Fruit fly (Drosophila melanogaster) whole organism, embryonic: ENCODE results near the gene Hrs.
A peak's percentile ranks its signal among the peaks of the same experiment; 100 is the strongest.

Experiments
- ATbp ChIP-seq: fragments of 200-800 bp; sonication (Bioruptor generic); optimal IDR thresholded peaks from 2 replicates; lab custom pipeline; 2017; ENCODE audit warnings: missing biosample characterization, mild to moderate bottlenecking, missing genetic modification characterization, missing genetic modification reagents
- Abd-B ChIP-seq: fragments of 200-800 bp; sonication (Bioruptor generic); optimal IDR thresholded peaks from 2 replicates; lab custom pipeline; 2018; ENCODE audit warnings: missing biosample characterization, mild to moderate bottlenecking, missing genetic modification characterization, moderate library complexity
- Adf1 ChIP-seq: fragments of 200-800 bp; sonication (Bioruptor generic); IDR thresholded peaks from 2 replicates; pipeline ENCODE4 v1.3.6; 2022; ENCODE audit warnings: missing biosample characterization, missing genetic modification characterization
- Atf3 ChIP-seq: fragments of 200-800 bp; sonication (Bioruptor generic); optimal IDR thresholded peaks from 3 replicates; lab custom pipeline; 2016; ENCODE audit warnings: missing biosample characterization, missing genetic modification characterization
- B-H2 ChIP-seq: fragments of 200-800 bp; sonication (Bioruptor generic); optimal IDR thresholded peaks from 2 replicates; lab custom pipeline; 2018; ENCODE audit warnings: missing biosample characterization, mild to moderate bottlenecking, missing genetic modification characterization
- BEAF-32 ChIP-seq: fragments of 200-800 bp; sonication (Bioruptor generic); optimal IDR thresholded peaks from 3 replicates; lab custom pipeline; 2017; ENCODE audit warnings: missing biosample characterization, missing genetic modification characterization, mild to moderate bottlenecking, moderate library complexity, missing genetic modification reagents
- CG10654 ChIP-seq: fragments of 200-800 bp; sonication (Bioruptor generic); optimal IDR thresholded peaks from 2 replicates; lab custom pipeline; 2016; ENCODE audit warnings: missing biosample characterization, missing genetic modification characterization
- CG11247 ChIP-seq: fragments of 200-800 bp; sonication (Bioruptor generic); IDR thresholded peaks from 2 replicates; pipeline ENCODE4 v1.3.6; 2022; ENCODE audit warnings: missing biosample characterization, missing genetic modification characterization
- CG11560 ChIP-seq: fragments of 200-800 bp; sonication (Bioruptor generic); IDR thresholded peaks from 3 replicates; pipeline ENCODE4 v1.3.6; 2022; ENCODE audit warnings: missing biosample characterization, missing genetic modification characterization
- CG12219 ChIP-seq: fragments of 200-800 bp; sonication (Bioruptor generic); optimal IDR thresholded peaks from 3 replicates; lab custom pipeline; 2018; ENCODE audit warnings: missing biosample characterization, mild to moderate bottlenecking, missing genetic modification characterization
- CG14441 ChIP-seq: fragments of 200-800 bp; sonication (Bioruptor generic); IDR thresholded peaks from 2 replicates; pipeline ENCODE4 v1.3.6; 2022; ENCODE audit warnings: missing biosample characterization, missing genetic modification characterization
- CG1602 ChIP-seq: fragments of 200-800 bp; sonication (Bioruptor generic); optimal IDR thresholded peaks from 3 replicates; lab custom pipeline; 2016; ENCODE audit warnings: missing biosample characterization, missing genetic modification characterization
- CG16863 ChIP-seq: fragments of 200-800 bp; sonication (Bioruptor generic); optimal IDR thresholded peaks from 3 replicates; lab custom pipeline; 2016; ENCODE audit warnings: missing biosample characterization, missing genetic modification characterization
- CG17612 ChIP-seq: fragments of 200-800 bp; sonication (Bioruptor generic); IDR thresholded peaks from 2 replicates; pipeline ENCODE4 v1.3.6; 2022; ENCODE audit warnings: missing biosample characterization, missing genetic modification characterization
- CG2678 ChIP-seq: fragments of 200-800 bp; sonication (Bioruptor generic); optimal IDR thresholded peaks from 3 replicates; lab custom pipeline; 2019; ENCODE audit warnings: missing biosample characterization, mild to moderate bottlenecking, missing genetic modification characterization, moderate library complexity
- CG32767 ChIP-seq: fragments of 200-800 bp; sonication (Bioruptor generic); IDR thresholded peaks from 2 replicates; pipeline ENCODE4 v1.3.6; 2022; ENCODE audit warnings: missing biosample characterization, missing genetic modification characterization
- CG3407 ChIP-seq: fragments of 200-800 bp; sonication (Bioruptor generic); optimal IDR thresholded peaks from 2 replicates; lab custom pipeline; 2018; ENCODE audit warnings: missing biosample characterization, mild to moderate bottlenecking, missing genetic modification characterization
- CG4328 ChIP-seq: fragments of 200-800 bp; sonication (Bioruptor generic); optimal IDR thresholded peaks from 3 replicates; lab custom pipeline; 2017; ENCODE audit warnings: missing biosample characterization, missing genetic modification reagents, missing genetic modification characterization
- CG4820 ChIP-seq: fragments of 200-800 bp; sonication (Bioruptor generic); optimal IDR thresholded peaks from 3 replicates; lab custom pipeline; 2016; ENCODE audit warnings: missing biosample characterization, missing genetic modification characterization
- CG7987 ChIP-seq: fragments of 200-800 bp; sonication (Bioruptor generic); optimal IDR thresholded peaks from 2 replicates; lab custom pipeline; 2018; ENCODE audit warnings: missing biosample characterization, mild to moderate bottlenecking, missing genetic modification characterization, moderate library complexity
- CG8281 ChIP-seq: fragments of 200-800 bp; sonication (Bioruptor generic); optimal IDR thresholded peaks from 2 replicates; lab custom pipeline; 2018; ENCODE audit warnings: missing biosample characterization, mild to moderate bottlenecking, missing genetic modification characterization, moderate library complexity
- CG8290 ChIP-seq, 3 experiments: fragments of 200-800 bp; sonication (Bioruptor generic); optimal IDR thresholded peaks; 2 replicates each; lab custom pipeline; 2016 to 2019; ENCODE audit warnings: missing biosample characterization in 3 of 3, missing genetic modification characterization in 3 of 3, mild to moderate bottlenecking in 2 of 3, moderate library complexity in 1 of 3
- Chrac-16 ChIP-seq: fragments of 200-800 bp; sonication (Bioruptor generic); optimal IDR thresholded peaks from 3 replicates; lab custom pipeline; 2016; ENCODE audit warnings: missing biosample characterization, missing genetic modification characterization
- Dad ChIP-seq: fragments of 200-800 bp; sonication (Bioruptor generic); optimal IDR thresholded peaks from 3 replicates; lab custom pipeline; 2016; ENCODE audit warnings: missing biosample characterization, missing genetic modification characterization
- Dip3 ChIP-seq: fragments of 200-800 bp; sonication (Bioruptor generic); optimal IDR thresholded peaks from 3 replicates; lab custom pipeline; 2016; ENCODE audit warnings: missing biosample characterization, missing genetic modification characterization
- Drgx ChIP-seq: fragments of 200-800 bp; sonication (Bioruptor generic); IDR thresholded peaks from 2 replicates; pipeline ENCODE4 v1.3.6; 2022; ENCODE audit warnings: missing biosample characterization, missing genetic modification characterization
- Fer2 ChIP-seq: fragments of 200-800 bp; sonication (Bioruptor generic); optimal IDR thresholded peaks from 2 replicates; lab custom pipeline; 2018; ENCODE audit warnings: missing biosample characterization, mild to moderate bottlenecking, missing genetic modification characterization, moderate library complexity
- Lpt ChIP-seq: fragments of >200 bp; optimal IDR thresholded peaks from 2 replicates; lab custom pipeline; 2018; ENCODE audit warnings: missing biosample characterization, missing genetic modification characterization
- Mes4 ChIP-seq: fragments of 200-800 bp; sonication (Bioruptor generic); optimal IDR thresholded peaks from 2 replicates; lab custom pipeline; 2016; ENCODE audit warnings: missing biosample characterization, missing genetic modification characterization
- Mrtf ChIP-seq: fragments of 200-800 bp; sonication (Bioruptor generic); IDR thresholded peaks from 3 replicates; pipeline ENCODE4 v1.3.6; 2022; ENCODE audit warnings: missing biosample characterization, missing genetic modification characterization
- Opbp ChIP-seq: fragments of 200-800 bp; sonication (Bioruptor generic); IDR thresholded peaks from 3 replicates; pipeline ENCODE4 v1.3.6; 2022; ENCODE audit warnings: missing biosample characterization, missing genetic modification characterization; ENCODE audit not compliant: partially characterized antibody
- Sin3A ChIP-seq: fragments of >200 bp; optimal IDR thresholded peaks from 2 replicates; lab custom pipeline; 2018
- Ssrp ChIP-seq: fragments of 200-800 bp; sonication (Bioruptor generic); optimal IDR thresholded peaks from 2 replicates; lab custom pipeline; 2018; ENCODE audit warnings: missing biosample characterization, mild to moderate bottlenecking, missing genetic modification characterization, moderate library complexity
- corto ChIP-seq: fragments of 200-800 bp; sonication (Bioruptor generic); optimal IDR thresholded peaks from 2 replicates; lab custom pipeline; 2016; ENCODE audit warnings: missing biosample characterization, mild to moderate bottlenecking, missing genetic modification characterization, moderate library complexity
- dmrt99B ChIP-seq: fragments of 200-800 bp; sonication (Bioruptor generic); optimal IDR thresholded peaks from 2 replicates; lab custom pipeline; 2018; ENCODE audit warnings: missing biosample characterization, mild to moderate bottlenecking, missing genetic modification characterization, moderate library complexity
- dpn ChIP-seq, 2 experiments: fragments of 200-800 bp; sonication (Bioruptor generic); optimal IDR thresholded peaks; 3 replicates each; lab custom pipeline; 2016; ENCODE audit warnings: missing biosample characterization in 2 of 2, missing genetic modification characterization in 2 of 2
- ftz-f1 ChIP-seq: fragments of 200-800 bp; sonication (Bioruptor generic); optimal IDR thresholded peaks from 2 replicates; lab custom pipeline; 2016; ENCODE audit warnings: missing biosample characterization, missing genetic modification characterization
- hbn ChIP-seq: fragments of 200-800 bp; sonication (Bioruptor generic); IDR thresholded peaks from 2 replicates; pipeline ENCODE4 v1.3.6; 2022; ENCODE audit warnings: missing biosample characterization, missing genetic modification characterization; ENCODE audit not compliant: partially characterized antibody
- hth ChIP-seq: fragments of >200 bp; optimal IDR thresholded peaks from 2 replicates; lab custom pipeline; 2017; ENCODE audit warnings: inconsistent platforms
- ind ChIP-seq: fragments of 200-800 bp; sonication (Bioruptor generic); optimal IDR thresholded peaks from 3 replicates; lab custom pipeline; 2016; ENCODE audit warnings: missing biosample characterization, missing genetic modification characterization
- kah ChIP-seq: fragments of 200-800 bp; sonication (Bioruptor generic); optimal IDR thresholded peaks from 2 replicates; lab custom pipeline; 2018; ENCODE audit warnings: missing biosample characterization, mild to moderate bottlenecking, missing genetic modification characterization
- lab ChIP-seq: fragments of 200-800 bp; sonication (Bioruptor generic); optimal IDR thresholded peaks from 3 replicates; lab custom pipeline; 2017; ENCODE audit warnings: missing biosample characterization, missing genetic modification characterization, mild to moderate bottlenecking, moderate library complexity, missing genetic modification reagents
- lola ChIP-seq, 3 experiments: fragments of >200 bp in 2 of 3; fragments of 200-800 bp in 1 of 3; sonication (Bioruptor generic) in 1 of 3; optimal IDR thresholded peaks; 2 replicates each; lab custom pipeline; 2017 to 2019; ENCODE audit warnings: missing biosample characterization in 3 of 3, missing genetic modification characterization in 3 of 3, mild to moderate bottlenecking in 1 of 3, moderate library complexity in 1 of 3
- mirr ChIP-seq: fragments of 200-800 bp; sonication (Bioruptor generic); optimal IDR thresholded peaks from 3 replicates; lab custom pipeline; 2018; ENCODE audit warnings: missing biosample characterization, mild to moderate bottlenecking, missing genetic modification characterization
- sd ChIP-seq: fragments of 200-800 bp; sonication (Bioruptor generic); optimal IDR thresholded peaks from 3 replicates; lab custom pipeline; 2018; ENCODE audit warnings: missing biosample characterization, mild to moderate bottlenecking, missing genetic modification characterization, moderate library complexity
- slbo ChIP-seq: fragments of 200-800 bp; sonication (Bioruptor generic); IDR thresholded peaks from 2 replicates; pipeline ENCODE4 v1.3.6; 2022; ENCODE audit warnings: missing biosample characterization, missing genetic modification characterization
- ssp ChIP-seq: fragments of 200-800 bp; sonication (Bioruptor generic); IDR thresholded peaks from 2 replicates; pipeline ENCODE4 v1.3.6; 2022; ENCODE audit warnings: missing biosample characterization, missing genetic modification characterization
- tll ChIP-seq, 2 experiments: fragments of 200-800 bp in 1 of 2; fragments of >200 bp in 1 of 2; sonication (Bioruptor generic) in 1 of 2; optimal IDR thresholded peaks; 2 replicates each; lab custom pipeline; 2017 to 2019; ENCODE audit warnings: missing biosample characterization in 2 of 2, missing genetic modification characterization in 2 of 2, mild to moderate bottlenecking in 1 of 2, moderate library complexity in 1 of 2
- ttk ChIP-seq: fragments of 200-800 bp; sonication (Bioruptor generic); IDR thresholded peaks from 2 replicates; pipeline ENCODE4 v2.1.2; 2022; ENCODE audit warnings: missing biosample characterization, missing genetic modification characterization
- usp ChIP-seq: fragments of >200 bp; optimal IDR thresholded peaks from 2 replicates; lab custom pipeline; 2017; ENCODE audit warnings: missing biosample characterization, missing genetic modification characterization
- vnd ChIP-seq: fragments of 200-800 bp; sonication (Bioruptor generic); IDR thresholded peaks from 3 replicates; pipeline ENCODE4 v1.3.6; 2022; ENCODE audit warnings: missing biosample characterization, missing genetic modification characterization; ENCODE audit not compliant: partially characterized antibody

Hrs gene

dm6 chr2L:2729882-2730281 is 9.9 kb upstream of the Hrs start (continued):
- TF ChIP-seq Adf1 (GFP tag; lab: Robert Waterston, UW) (0 out of 2 replicates have a peak, but pooled peaks have one; percentile 24), ind (GFP tag; lab: Kevin White, UChicago) (peak; percentile 67), CG1602 (GFP tag; lab: Kevin White, UChicago) (no peak), CG4820 (GFP tag; lab: Kevin White, UChicago) (no peak), hth (lab: Kevin White, UChicago) (no peak), CG7987 (GFP tag; lab: Kevin White, UChicago) (peak; percentile 51), B-H2 (GFP tag; lab: Kevin White, UChicago) (peak; percentile 45), lola (GFP tag; optimal IDR thresholded peaks at IDR 0.05; lab: Kevin White, UChicago) (no peak), Ssrp (tag; lab: Kevin White, UChicago) (no peak), tll (GFP tag; optimal IDR thresholded peaks at IDR 0.05; lab: Kevin White, UChicago) (no peak), Drgx (GFP tag; lab: Robert Waterston, UW) (peak; percentile 68), Dad (GFP tag; lab: Kevin White, UChicago) (no peak), CG8281 (tag; lab: Kevin White, UChicago) (no peak), CG11247 (GFP tag; lab: Robert Waterston, UW) (peak; percentile 59), ATbp (GFP tag; lab: Kevin White, UChicago) (no peak), sd (peak; percentile 27), Fer2 (tag; lab: Kevin White, UChicago) (no peak), mirr (GFP tag; lab: Kevin White, UChicago) (peak; percentile 62), vnd (GFP tag; lab: Robert Waterston, UW) (no peak), Mes4 (GFP tag; lab: Kevin White, UChicago) (no peak), ftz-f1 (GFP tag; lab: Kevin White, UChicago) (peak; percentile 58), Atf3 (GFP tag; lab: Kevin White, UChicago) (no peak), Opbp (no peak), corto (no peak), CG8290 (GFP tag; optimal IDR thresholded peaks at IDR 0.05; lab: Kevin White, UChicago) (no peak), CG8290 (tag; optimal IDR thresholded peaks at IDR 0.05; lab: Kevin White, UChicago) (peak in 1 of 2 experiments; percentile 89), hbn (GFP tag; lab: Robert Waterston, UW) (no peak), Sin3A (lab: Kevin White, UChicago) (no peak), CG17612 (GFP tag; lab: Robert Waterston, UW) (no peak; the same call in 1 of the 2 replicates), kah (GFP tag; lab: Kevin White, UChicago) (no peak), Lpt (GFP tag; lab: Kevin White, UChicago) (no peak), Dip3 (peak; percentile 37), slbo (GFP tag; lab: Robert Waterston, UW) (peak; percentile 70), Chrac-16 (GFP tag; lab: Kevin White, UChicago) (no peak), CG12219 (no peak), CG16863 (no peak), Mrtf (GFP tag; lab: Robert Waterston, UW) (peak; percentile 65; the same call in 1 of the 3 replicates), CG11560 (no peak), BEAF-32 (GFP tag; lab: Kevin White, UChicago) (no peak), CG32767 (GFP tag; lab: Robert Waterston, UW) (no peak), ssp (GFP tag; lab: Robert Waterston, UW) (no peak), CG2678 (peak; percentile 48), dpn (GFP tag; optimal IDR thresholded peaks at IDR 0.05; lab: Kevin White, UChicago) (peak; percentile 1 to 61), dmrt99B (tag; lab: Kevin White, UChicago) (peak; percentile 28), ttk (GFP tag; lab: Robert Waterston, UW) (peak; percentile 38; the same call in 1 of the 2 replicates), CG4328 (no peak), usp (no peak), CG3407 (GFP tag; lab: Kevin White, UChicago) (no peak), Abd-B (no peak), CG10654 (GFP tag; lab: Kevin White, UChicago) (no peak), CG14441 (peak; percentile 73), lab (GFP tag; lab: Kevin White, UChicago) (peak; percentile 74)
